Worm (Caenorhabditis elegans): ENCODE data around the gene C34E11.2.

Gene C34E11.2

ce11 chrX:11823704-11824103, 9.2 kb upstream of the C34E11.2 start, which contains the start of gene tag-241:
Gene tag-241, plus strand, starts transcription at chrX:11824004.
- no peak for TF ChIP-seq him-1 (tag; optimal IDR thresholded peaks at IDR 0.05)
- TF ChIP-seq W03F9.2 (tag; optimal IDR thresholded peaks at IDR 0.05) = no peak
- TF ChIP-seq dao-5 (tag; optimal IDR thresholded peaks at IDR 0.05) = no peak

ce11 chrX:11821159-11821720, 6.7 kb upstream of the C34E11.2 start:
- TF ChIP-seq dao-5 (tag; optimal IDR thresholded peaks at IDR 0.05) (no peak), W03F9.2 (tag; optimal IDR thresholded peaks at IDR 0.05) (no peak), him-1 (tag; optimal IDR thresholded peaks at IDR 0.05) (no peak)

- TF ChIP-seq W03F9.2 (tag; optimal IDR thresholded peaks at IDR 0.05) (no peak), him-1 (tag; optimal IDR thresholded peaks at IDR 0.05) (no peak), dao-5 (tag; optimal IDR thresholded peaks at IDR 0.05) (no peak)
These were observed 4.2 kb upstream of the C34E11.2 start for ce11 chrX:11818711-11819110.

- TF ChIP-seq W03F9.2 (tag; optimal IDR thresholded peaks at IDR 0.05) = no peak
- no peak for TF ChIP-seq dao-5 (tag; optimal IDR thresholded peaks at IDR 0.05)
- no peak for TF ChIP-seq him-1 (tag; optimal IDR thresholded peaks at IDR 0.05)
These were observed 2.3 kb upstream of the C34E11.2 start for ce11 chrX:11816825-11817224.

ce11 chrX:11806175-11806853, 8.2 kb downstream of the C34E11.2 start:
- TF ChIP-seq dao-5 (tag; optimal IDR thresholded peaks at IDR 0.05) (no peak), W03F9.2 (tag; optimal IDR thresholded peaks at IDR 0.05) (no peak), him-1 (tag; optimal IDR thresholded peaks at IDR 0.05) (no peak)

- TF ChIP-seq him-1 (tag; optimal IDR thresholded peaks at IDR 0.05) (no peak), W03F9.2 (tag; optimal IDR thresholded peaks at IDR 0.05) (no peak), dao-5 (tag; optimal IDR thresholded peaks at IDR 0.05) (no peak)
These were observed 10.5 kb downstream of the C34E11.2 start, which contains the start of gene C34E11.4 for ce11 chrX:11804057-11804456. Gene C34E11.4, plus strand, starts transcription at chrX:11804210.

- TF ChIP-seq him-1 (tag; optimal IDR thresholded peaks at IDR 0.05) (no peak), dao-5 (tag; optimal IDR thresholded peaks at IDR 0.05) (no peak), W03F9.2 (tag; optimal IDR thresholded peaks at IDR 0.05) (no peak)
These were observed 16.4 kb downstream of the C34E11.2 start, which contains the start of gene rsd-3 for ce11 chrX:11798057-11798555. Gene rsd-3, plus strand, starts transcription at chrX:11798505.

ce11 chrX:11792730-11793129, 21.8 kb downstream of the C34E11.2 start:
- no peak for TF ChIP-seq W03F9.2 (tag; optimal IDR thresholded peaks at IDR 0.05)
- TF ChIP-seq him-1 (tag; optimal IDR thresholded peaks at IDR 0.05) = no peak
- TF ChIP-seq dao-5 (tag; optimal IDR thresholded peaks at IDR 0.05) = no peak

- TF ChIP-seq him-1 (tag; optimal IDR thresholded peaks at IDR 0.05) (no peak), W03F9.2 (tag; optimal IDR thresholded peaks at IDR 0.05) (no peak), dao-5 (tag; optimal IDR thresholded peaks at IDR 0.05) (no peak)
These were observed 23.0 kb downstream of the C34E11.2 start for ce11 chrX:11791364-11792221.

- TF ChIP-seq dao-5 (tag; optimal IDR thresholded peaks at IDR 0.05) = peak; percentile 20
- TF ChIP-seq him-1 (tag; optimal IDR thresholded peaks at IDR 0.05) = no peak
These were observed 23.9 kb downstream of the C34E11.2 start for ce11 chrX:11790600-11790999.

ce11 chrX:11784230-11784629, 30.3 kb downstream of the C34E11.2 start, which contains the start of gene Y102F5A.1:
Gene Y102F5A.1, minus strand, starts transcription at chrX:11784330.
- no peak for TF ChIP-seq W03F9.2 (tag; optimal IDR thresholded peaks at IDR 0.05)
- no peak for TF ChIP-seq him-1 (tag; optimal IDR thresholded peaks at IDR 0.05)

- TF ChIP-seq dao-5 (tag; optimal IDR thresholded peaks at IDR 0.05) = no peak
- no peak for TF ChIP-seq him-1 (tag; optimal IDR thresholded peaks at IDR 0.05)
- no peak for TF ChIP-seq W03F9.2 (tag; optimal IDR thresholded peaks at IDR 0.05)
These were observed 45.3 kb downstream of the C34E11.2 start, which contains the start of gene ttx-3 for ce11 chrX:11769278-11769677. Gene ttx-3, minus strand, starts transcription at chrX:11769378.

ce11 chrX:11766432-11766831, 48.1 kb downstream of the C34E11.2 start:
- TF ChIP-seq him-1 (tag; optimal IDR thresholded peaks at IDR 0.05) (no peak), dao-5 (tag; optimal IDR thresholded peaks at IDR 0.05) (no peak), W03F9.2 (tag; optimal IDR thresholded peaks at IDR 0.05) (no peak)

ce11 chrX:11765860-11766259, 48.7 kb downstream of the C34E11.2 start:
- TF ChIP-seq dao-5 (tag; optimal IDR thresholded peaks at IDR 0.05) (no peak), W03F9.2 (tag; optimal IDR thresholded peaks at IDR 0.05) (no peak), him-1 (tag; optimal IDR thresholded peaks at IDR 0.05) (no peak)

Data from whole organism, L4/young adult.